Fruit fly (Drosophila melanogaster) whole organism, embryonic: ENCODE measurements around the gene CG14339.

Experiments
- Atf-2 ChIP-seq: fragments of 200-800 bp; sonication (Bioruptor generic); optimal IDR thresholded peaks from 2 replicates; lab custom pipeline; 2016; ENCODE audit warnings: missing biosample characterization, missing genetic modification characterization
- CG13424 ChIP-seq: fragments of 200-800 bp; sonication (Bioruptor generic); optimal IDR thresholded peaks from 2 replicates; lab custom pipeline; 2019; ENCODE audit warnings: missing biosample characterization, mild to moderate bottlenecking, missing genetic modification characterization, moderate library complexity
- CG14710 ChIP-seq: fragments of 200-800 bp; sonication (Bioruptor generic); optimal IDR thresholded peaks from 3 replicates; lab custom pipeline; 2019; ENCODE audit warnings: missing biosample characterization, mild to moderate bottlenecking, missing genetic modification characterization, moderate library complexity
- CG1529 ChIP-seq: fragments of 200-800 bp; sonication (Bioruptor generic); optimal IDR thresholded peaks from 3 replicates; lab custom pipeline; 2018; ENCODE audit warnings: missing biosample characterization, missing genetic modification characterization
- CG15601 ChIP-seq: fragments of 200-800 bp; sonication (Bioruptor generic); optimal IDR thresholded peaks from 3 replicates; lab custom pipeline; 2019; ENCODE audit warnings: missing biosample characterization, mild to moderate bottlenecking, missing genetic modification characterization, moderate library complexity
- CG16815 ChIP-seq: fragments of 200-800 bp; sonication (Bioruptor generic); optimal IDR thresholded peaks from 3 replicates; lab custom pipeline; 2017; ENCODE audit warnings: missing biosample characterization, mild to moderate bottlenecking, missing genetic modification characterization
- CG17612 ChIP-seq: fragments of 200-800 bp; sonication (Bioruptor generic); IDR thresholded peaks from 2 replicates; pipeline ENCODE4 v1.3.6; 2022; ENCODE audit warnings: missing biosample characterization, missing genetic modification characterization
- CG18262 ChIP-seq: fragments of 200-800 bp; optimal IDR thresholded peaks from 3 replicates; lab custom pipeline; 2019; ENCODE audit warnings: missing biosample characterization, mild to moderate bottlenecking, missing genetic modification characterization, moderate library complexity
- CG30403 ChIP-seq: fragments of 200-800 bp; sonication (Bioruptor generic); optimal IDR thresholded peaks from 3 replicates; lab custom pipeline; 2016; ENCODE audit warnings: missing biosample characterization, missing genetic modification characterization
- CG32767 ChIP-seq: fragments of 200-800 bp; sonication (Bioruptor generic); IDR thresholded peaks from 2 replicates; pipeline ENCODE4 v1.3.6; 2022; ENCODE audit warnings: missing biosample characterization, missing genetic modification characterization
- CG32772 ChIP-seq: fragments of 200-800 bp; sonication (Bioruptor generic); IDR thresholded peaks from 2 replicates; pipeline ENCODE4 v1.3.6; 2022; ENCODE audit warnings: missing biosample characterization, missing genetic modification characterization
- CG3847 ChIP-seq: fragments of 200-800 bp; sonication (Bioruptor generic); IDR thresholded peaks from 2 replicates; pipeline ENCODE4 v1.3.6; 2022; ENCODE audit warnings: missing biosample characterization, missing genetic modification characterization
- CG4360 ChIP-seq: fragments of 200-800 bp; sonication (Bioruptor generic); IDR thresholded peaks from 2 replicates; pipeline ENCODE4 v1.3.6; 2022; ENCODE audit warnings: missing biosample characterization, missing genetic modification characterization
- CG4424 ChIP-seq: fragments of 200-800 bp; sonication (Bioruptor generic); optimal IDR thresholded peaks from 3 replicates; lab custom pipeline; 2016; ENCODE audit warnings: missing biosample characterization, missing genetic modification characterization
- CG6272 ChIP-seq: fragments of 200-800 bp; sonication (Bioruptor generic); IDR thresholded peaks from 2 replicates; pipeline ENCODE4 v1.3.6; 2022; ENCODE audit warnings: missing biosample characterization, missing genetic modification characterization
- CG6689 ChIP-seq: fragments of 200-800 bp; sonication (Bioruptor generic); IDR thresholded peaks from 2 replicates; pipeline ENCODE4 v1.3.6; 2022; ENCODE audit warnings: missing biosample characterization, missing genetic modification characterization
- CG6854 ChIP-seq: fragments of 200-800 bp; sonication (Bioruptor generic); optimal IDR thresholded peaks from 3 replicates; lab custom pipeline; 2017; ENCODE audit warnings: missing biosample characterization, mild to moderate bottlenecking, missing genetic modification characterization
- CG7556 ChIP-seq: fragments of 200-800 bp; sonication (Bioruptor generic); optimal IDR thresholded peaks from 2 replicates; lab custom pipeline; 2017; ENCODE audit warnings: missing biosample characterization, mild to moderate bottlenecking, missing genetic modification characterization
- CG9215 ChIP-seq: fragments of 200-800 bp; sonication (Bioruptor generic); IDR thresholded peaks from 2 replicates; pipeline ENCODE4 v1.3.6; 2022; ENCODE audit warnings: missing biosample characterization, missing genetic modification characterization
- Chrac-16 ChIP-seq: fragments of 200-800 bp; sonication (Bioruptor generic); optimal IDR thresholded peaks from 3 replicates; lab custom pipeline; 2016; ENCODE audit warnings: missing biosample characterization, missing genetic modification characterization
- Dbx ChIP-seq: fragments of 200-800 bp; sonication (Bioruptor generic); IDR thresholded peaks from 3 replicates; pipeline ENCODE4 v1.3.6; 2022; ENCODE audit warnings: missing biosample characterization, missing genetic modification characterization
- E2f1 ChIP-seq: fragments of 200-800 bp; sonication (Bioruptor generic); IDR thresholded peaks from 2 replicates; pipeline ENCODE4 v1.3.6; 2022; ENCODE audit warnings: missing biosample characterization, missing genetic modification characterization
- Gsc ChIP-seq: fragments of 200-800 bp; sonication (Bioruptor generic); IDR thresholded peaks from 2 replicates; pipeline ENCODE4 v1.3.6; 2022; ENCODE audit warnings: missing biosample characterization, missing genetic modification characterization
- Hr3 ChIP-seq: fragments of 200-800 bp; sonication (Bioruptor generic); optimal IDR thresholded peaks from 3 replicates; lab custom pipeline; 2016; ENCODE audit warnings: missing biosample characterization, missing genetic modification characterization
- Nf-YC ChIP-seq: fragments of 200-800 bp; optimal IDR thresholded peaks from 3 replicates; lab custom pipeline; 2019; ENCODE audit warnings: missing biosample characterization, mild to moderate bottlenecking, missing genetic modification characterization, moderate library complexity
- NfI ChIP-seq: fragments of 200-800 bp; sonication (Bioruptor generic); optimal IDR thresholded peaks from 3 replicates; lab custom pipeline; 2018; ENCODE audit warnings: missing biosample characterization, mild to moderate bottlenecking, missing genetic modification characterization, moderate library complexity
- Oaz ChIP-seq: fragments of 200-800 bp; sonication (Bioruptor generic); IDR thresholded peaks from 2 replicates; pipeline ENCODE4 v1.3.6; 2022; ENCODE audit warnings: missing biosample characterization, missing genetic modification characterization
- PHDP ChIP-seq: fragments of 200-800 bp; sonication (Bioruptor generic); optimal IDR thresholded peaks from 3 replicates; lab custom pipeline; 2018; ENCODE audit warnings: missing biosample characterization, mild to moderate bottlenecking, missing genetic modification characterization, moderate library complexity
- Pdp1 ChIP-seq, 2 experiments: fragments of 200-800 bp; sonication (Bioruptor generic); optimal IDR thresholded peaks; 3 replicates each; lab custom pipeline; 2016; ENCODE audit warnings: missing biosample characterization in 2 of 2, missing genetic modification characterization in 2 of 2, mild to moderate bottlenecking in 1 of 2, moderate library complexity in 1 of 2
- Ptx1 ChIP-seq: fragments of 200-800 bp; sonication (Bioruptor generic); IDR thresholded peaks from 2 replicates; pipeline ENCODE4 v1.3.6; 2022; ENCODE audit warnings: missing biosample characterization, missing genetic modification characterization
- Rx ChIP-seq: fragments of 200-800 bp; sonication (Bioruptor generic); IDR thresholded peaks from 2 replicates; pipeline ENCODE4 v1.3.6; 2022; ENCODE audit warnings: missing biosample characterization, missing genetic modification characterization
- Sry-δ ChIP-seq: fragments of 200-800 bp; sonication (Bioruptor generic); optimal IDR thresholded peaks from 2 replicates; lab custom pipeline; 2016; ENCODE audit warnings: missing biosample characterization, missing genetic modification characterization
- bbx ChIP-seq: fragments of 200-800 bp; sonication (Bioruptor generic); IDR thresholded peaks from 2 replicates; pipeline ENCODE4 v1.3.6; 2022; ENCODE audit warnings: missing biosample characterization, missing genetic modification characterization; ENCODE audit not compliant: partially characterized antibody
- cad ChIP-seq: fragments of >200 bp; optimal IDR thresholded peaks from 2 replicates; lab custom pipeline; 2017; ENCODE audit warnings: missing biosample characterization, missing genetic modification characterization
- cwo ChIP-seq: fragments of 200-800 bp; sonication (Bioruptor generic); optimal IDR thresholded peaks from 3 replicates; lab custom pipeline; 2017; ENCODE audit warnings: missing biosample characterization, missing genetic modification characterization, mild to moderate bottlenecking, moderate library complexity, missing genetic modification reagents
- dan ChIP-seq: fragments of 200-800 bp; sonication (Bioruptor generic); IDR thresholded peaks from 2 replicates; pipeline ENCODE4 v1.3.6; 2022; ENCODE audit warnings: missing biosample characterization, missing genetic modification characterization
- exex ChIP-seq: fragments of 200-800 bp; sonication (Bioruptor generic); optimal IDR thresholded peaks from 4 replicates; lab custom pipeline; 2018; ENCODE audit warnings: missing biosample characterization, mild to moderate bottlenecking, missing genetic modification characterization, moderate library complexity
- fru ChIP-seq: fragments of >200 bp; optimal IDR thresholded peaks from 2 replicates; lab custom pipeline; 2017
- gsb-n ChIP-seq: fragments of 200-800 bp; sonication (Bioruptor generic); optimal IDR thresholded peaks from 3 replicates; lab custom pipeline; 2018; ENCODE audit warnings: missing biosample characterization, mild to moderate bottlenecking, missing genetic modification characterization
- kah ChIP-seq: fragments of 200-800 bp; sonication (Bioruptor generic); optimal IDR thresholded peaks from 2 replicates; lab custom pipeline; 2018; ENCODE audit warnings: missing biosample characterization, mild to moderate bottlenecking, missing genetic modification characterization
- luna ChIP-seq: fragments of 200-800 bp; sonication (Bioruptor generic); optimal IDR thresholded peaks from 2 replicates; lab custom pipeline; 2016; ENCODE audit warnings: missing biosample characterization, missing genetic modification characterization
- nerfin-2 ChIP-seq: fragments of 200-800 bp; sonication (Bioruptor generic); IDR thresholded peaks from 2 replicates; pipeline ENCODE4 v1.3.6; 2022; ENCODE audit warnings: missing biosample characterization, missing genetic modification characterization; ENCODE audit not compliant: partially characterized antibody
- p53 ChIP-seq: fragments of 200-800 bp; sonication (Bioruptor generic); optimal IDR thresholded peaks from 2 replicates; lab custom pipeline; 2016; ENCODE audit warnings: missing biosample characterization, missing genetic modification characterization
- peb ChIP-seq: fragments of 200-800 bp; sonication (Bioruptor generic); IDR thresholded peaks from 2 replicates; pipeline ENCODE4 v1.3.6; 2022; ENCODE audit warnings: missing biosample characterization, missing genetic modification characterization
- pnt ChIP-seq: fragments of 200-800 bp; sonication (Bioruptor generic); optimal IDR thresholded peaks from 3 replicates; lab custom pipeline; 2016; ENCODE audit warnings: missing biosample characterization, missing genetic modification characterization
- sob ChIP-seq: fragments of 200-800 bp; sonication (Bioruptor generic); IDR thresholded peaks from 2 replicates; pipeline ENCODE4 v1.3.6; 2022; ENCODE audit warnings: missing biosample characterization, missing genetic modification characterization
- stc ChIP-seq: fragments of 200-800 bp; sonication (Bioruptor generic); IDR thresholded peaks from 2 replicates; pipeline ENCODE4 v1.3.6; 2022; ENCODE audit warnings: missing biosample characterization, missing genetic modification characterization
- tap ChIP-seq: fragments of 200-800 bp; optimal IDR thresholded peaks from 3 replicates; lab custom pipeline; 2019; ENCODE audit warnings: missing biosample characterization, mild to moderate bottlenecking, missing genetic modification characterization, moderate library complexity
- tup ChIP-seq: fragments of 200-800 bp; sonication (Bioruptor generic); optimal IDR thresholded peaks from 2 replicates; lab custom pipeline; 2016; ENCODE audit warnings: missing biosample characterization, mild to moderate bottlenecking, missing genetic modification characterization, moderate library complexity
- tx ChIP-seq: fragments of 200-800 bp; sonication (Bioruptor generic); optimal IDR thresholded peaks from 2 replicates; lab custom pipeline; 2016; ENCODE audit warnings: missing biosample characterization, missing genetic modification characterization
- unc-4 ChIP-seq: fragments of 200-800 bp; sonication (Bioruptor generic); IDR thresholded peaks from 2 replicates; pipeline ENCODE4 v1.3.6; 2022; ENCODE audit warnings: missing biosample characterization, missing genetic modification characterization; ENCODE audit not compliant: partially characterized antibody

CG14339 gene

DNA sequence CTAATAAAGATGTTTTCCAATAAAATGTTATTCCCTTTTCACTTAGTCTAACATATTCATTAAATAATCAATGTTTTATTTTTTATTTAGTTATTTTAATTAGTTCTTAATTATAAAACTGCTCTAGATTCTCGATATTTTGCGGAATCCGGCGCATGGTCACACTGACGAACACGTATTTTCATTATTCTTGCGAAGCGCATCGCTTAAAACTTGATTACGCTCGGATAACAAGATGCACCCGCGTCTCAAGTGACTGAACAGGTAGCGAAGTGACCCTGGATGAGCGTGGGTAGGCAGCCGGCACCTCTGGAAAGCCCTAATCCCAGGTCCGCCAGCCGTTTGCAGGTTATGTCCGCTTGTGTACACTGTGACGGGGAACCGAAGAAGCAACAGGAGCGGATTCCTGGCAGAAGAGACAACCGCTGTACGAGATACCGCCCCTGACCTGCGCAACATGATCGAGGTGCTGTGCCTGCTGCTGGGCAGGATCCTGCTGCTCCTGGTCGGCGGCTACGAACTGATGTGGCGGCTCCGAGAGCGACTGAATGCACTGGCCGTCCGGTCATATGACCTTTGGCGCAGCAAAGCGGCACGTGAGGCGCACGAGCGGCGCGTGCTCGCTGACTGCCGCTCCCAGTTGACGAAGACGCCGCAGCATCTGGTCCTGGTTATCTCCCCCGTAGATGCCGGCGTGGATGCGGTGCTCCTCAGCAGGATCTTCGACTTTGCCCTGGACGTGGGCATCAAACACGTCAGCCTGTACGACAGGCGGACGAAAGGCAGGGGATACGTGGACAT lies 50.4 kb downstream of the CG14339 start, which contains the start of gene Tango14 (continued):
- TF ChIP-seq Oaz (no peak), CG6689 (GFP tag; lab: Robert Waterston, UW) (no peak; the same call in 1 of the 2 replicates), p53 (GFP tag; lab: Kevin White, UChicago) (no peak), fru (lab: Kevin White, UChicago) (no peak), CG17612 (no peak), CG4360 (GFP tag; lab: Robert Waterston, UW) (no peak), cad (GFP tag; lab: Kevin White, UChicago) (no peak), CG32772 (GFP tag; lab: Robert Waterston, UW) (no peak), luna (GFP tag; lab: Kevin White, UChicago) (no peak), Hr3 (GFP tag; lab: Kevin White, UChicago) (no peak), CG6272 (no peak), tap (tag; lab: Kevin White, UChicago) (no peak), tup (GFP tag; lab: Kevin White, UChicago) (no peak), Atf-2 (GFP tag; lab: Kevin White, UChicago) (no peak), PHDP (tag; lab: Kevin White, UChicago) (no peak), Gsc (GFP tag; lab: Robert Waterston, UW) (no peak), Sry-δ (GFP tag; lab: Kevin White, UChicago) (no peak), Nf-YC (tag; lab: Kevin White, UChicago) (no peak), exex (no peak), gsb-n (tag; lab: Kevin White, UChicago) (no peak), E2f1 (GFP tag; lab: Robert Waterston, UW) (no peak), stc (GFP tag; lab: Robert Waterston, UW) (no peak), nerfin-2 (GFP tag; lab: Robert Waterston, UW) (peak; percentile 52; the same call in 1 of the 2 replicates), sob (GFP tag; lab: Robert Waterston, UW) (no peak), CG14710 (tag; lab: Kevin White, UChicago) (peak; percentile 32), unc-4 (GFP tag; lab: Robert Waterston, UW) (no peak), cwo (GFP tag; lab: Kevin White, UChicago) (peak; percentile 68), Dbx (no peak), Rx (GFP tag; lab: Robert Waterston, UW) (0 out of 2 replicates have a peak, but pooled peaks have one; percentile 2), dan (no peak), CG30403 (GFP tag; lab: Kevin White, UChicago) (no peak), kah (GFP tag; lab: Kevin White, UChicago) (no peak), Pdp1 (GFP tag; optimal IDR thresholded peaks at IDR 0.05; lab: Kevin White, UChicago) (no peak), CG18262 (peak; percentile 12), CG1529 (GFP tag; lab: Kevin White, UChicago) (no peak), CG15601 (tag; lab: Kevin White, UChicago) (no peak), CG32767 (GFP tag; lab: Robert Waterston, UW) (no peak), CG13424 (tag; lab: Kevin White, UChicago) (no peak), Ptx1 (GFP tag; lab: Robert Waterston, UW) (no peak), CG4424 (GFP tag; lab: Kevin White, UChicago) (no peak), pnt (GFP tag; lab: Kevin White, UChicago) (no peak), CG9215 (GFP tag; lab: Robert Waterston, UW) (no peak), NfI (GFP tag; lab: Kevin White, UChicago) (no peak), CG6854 (GFP tag; lab: Kevin White, UChicago) (no peak), CG3847 (GFP tag; lab: Robert Waterston, UW) (no peak), CG16815 (GFP tag; lab: Kevin White, UChicago) (no peak), Chrac-16 (GFP tag; lab: Kevin White, UChicago) (no peak), bbx (no peak), peb (GFP tag; lab: Robert Waterston, UW) (no peak), tx (GFP tag; lab: Kevin White, UChicago) (no peak), CG7556 (GFP tag; lab: Kevin White, UChicago) (no peak)
